Worm (Caenorhabditis elegans) whole organism, L1 larva: ENCODE measurements around the gene F45E1.1.
A peak's percentile ranks its signal among the peaks of the same experiment; 100 is the strongest.

Source experiments
- C16A3.4 ChIP-seq: fragments of 150-350 bp; optimal IDR thresholded peaks from 2 replicates; lab custom pipeline; 2014; ENCODE audit warnings: missing biosample characterization, missing genetic modification characterization
- aha-1 ChIP-seq: fragments of 150-350 bp; optimal IDR thresholded peaks from 2 replicates; lab custom pipeline; 2014; ENCODE audit warnings: missing biosample characterization, missing genetic modification characterization
- alr-1 ChIP-seq: fragments of 200-800 bp; sonication (Bioruptor generic); optimal IDR thresholded peaks from 2 replicates; lab custom pipeline; 2018; ENCODE audit warnings: borderline replicate concordance, mild to moderate bottlenecking, missing genetic modification characterization, missing compliant biosample characterization
- aly-2 ChIP-seq: fragments of 150-350 bp; optimal IDR thresholded peaks from 2 replicates; lab custom pipeline; 2014; ENCODE audit warnings: missing biosample characterization, missing genetic modification characterization
- blmp-1 ChIP-seq: fragments of 150-350 bp; optimal IDR thresholded peaks from 2 replicates; lab custom pipeline; 2014; ENCODE audit warnings: missing biosample characterization, missing genetic modification characterization
- ceh-63 ChIP-seq: fragments of 200-800 bp; sonication (Bioruptor generic); optimal IDR thresholded peaks from 2 replicates; lab custom pipeline; 2018; ENCODE audit warnings: mild to moderate bottlenecking, missing genetic modification characterization, missing compliant biosample characterization
- ceh-90 ChIP-seq: sonication (generic microtip); optimal IDR thresholded peaks from 2 replicates; lab custom pipeline; 2016; ENCODE audit warnings: missing genetic modification characterization, missing compliant biosample characterization
- ces-1 ChIP-seq: fragments of 150-350 bp; optimal IDR thresholded peaks from 2 replicates; lab custom pipeline; 2014; ENCODE audit warnings: missing biosample characterization, missing genetic modification reagents, missing genetic modification characterization
- dsc-1 ChIP-seq: sonication (generic microtip); optimal IDR thresholded peaks from 2 replicates; lab custom pipeline; 2016; ENCODE audit warnings: mild to moderate bottlenecking, missing genetic modification characterization, missing compliant biosample characterization
- efl-1 ChIP-seq, 4 experiments: fragments of 150-350 bp; optimal IDR thresholded peaks in 3 of 4; peaks in 1 of 4; 1 replicate in 1 of 4; 2 replicates in 3 of 4; lab custom pipeline; 2014; ENCODE audit warnings: missing biosample characterization in 2 of 4, missing genetic modification characterization in 2 of 4, missing genetic modification reagents in 2 of 4
- efl-3 ChIP-seq: fragments of 200-800 bp; sonication (Bioruptor generic); optimal IDR thresholded peaks from 2 replicates; lab custom pipeline; 2018; ENCODE audit warnings: mild to moderate bottlenecking, missing genetic modification characterization, missing compliant biosample characterization
- elt-2 ChIP-seq: sonication (generic microtip); optimal IDR thresholded peaks from 2 replicates; lab custom pipeline; 2016; ENCODE audit warnings: missing genetic modification characterization, mild to moderate bottlenecking, inconsistent platforms, missing compliant biosample characterization, missing genetic modification reagents
- elt-3 ChIP-seq, 6 experiments: fragments of 150-350 bp in 1 of 6; sonication (generic microtip); optimal IDR thresholded peaks; 2 replicates each; lab custom pipeline; 2017 to 2018; ENCODE audit warnings: missing biosample characterization in 6 of 6, missing genetic modification characterization in 6 of 6, inconsistent platforms in 1 of 6
- fkh-10 ChIP-seq: sonication (generic microtip); optimal IDR thresholded peaks from 2 replicates; lab custom pipeline; 2017; ENCODE audit warnings: missing biosample characterization, missing genetic modification reagents, missing genetic modification characterization
- fkh-8 ChIP-seq: sonication (generic microtip); optimal IDR thresholded peaks from 2 replicates; lab custom pipeline; 2016; ENCODE audit warnings: mild to moderate bottlenecking, missing genetic modification characterization, missing compliant biosample characterization
- grh-1 ChIP-seq: fragments of 200-800 bp; sonication (Bioruptor generic); IDR thresholded peaks from 2 replicates; pipeline ENCODE4 v1.3.6; 2022; ENCODE audit warnings: missing genetic modification reagents, missing genetic modification characterization, missing compliant biosample characterization
- hlh-17 ChIP-seq: fragments of 200-800 bp; sonication (Bioruptor generic); optimal IDR thresholded peaks from 2 replicates; lab custom pipeline; 2018; ENCODE audit warnings: missing genetic modification characterization, mild to moderate bottlenecking, missing compliant biosample characterization, moderate library complexity, borderline replicate concordance
- hpl-2 ChIP-seq: fragments of 150-350 bp; optimal IDR thresholded peaks from 2 replicates; lab custom pipeline; 2014; ENCODE audit warnings: missing biosample characterization, missing genetic modification reagents, missing genetic modification characterization
- jun-1 ChIP-seq: fragments of 150-350 bp; optimal IDR thresholded peaks from 2 replicates; lab custom pipeline; 2014; ENCODE audit warnings: missing biosample characterization, missing genetic modification reagents, missing genetic modification characterization
- lin-13 ChIP-seq: fragments of 150-350 bp; optimal IDR thresholded peaks from 2 replicates; lab custom pipeline; 2014; ENCODE audit warnings: missing biosample characterization, missing genetic modification reagents, missing genetic modification characterization
- lin-14 ChIP-seq: fragments of 200-800 bp; sonication (Bioruptor generic); optimal IDR thresholded peaks from 2 replicates; lab custom pipeline; 2018; ENCODE audit warnings: mild to moderate bottlenecking, missing genetic modification characterization, moderate library complexity, missing compliant biosample characterization
- lin-15B ChIP-seq: fragments of 150-350 bp; sonication (generic microtip); optimal IDR thresholded peaks from 3 replicates; lab custom pipeline; 2014; ENCODE audit warnings: missing biosample characterization, missing genetic modification characterization
- lin-35 ChIP-seq, 2 experiments: fragments of 150-350 bp; optimal IDR thresholded peaks; 2 replicates each; lab custom pipeline; 2014; ENCODE audit warnings: missing biosample characterization in 2 of 2, missing genetic modification characterization in 2 of 2, missing genetic modification reagents in 2 of 2
- lir-3 ChIP-seq: sonication (generic microtip); optimal IDR thresholded peaks from 2 replicates; lab custom pipeline; 2016; ENCODE audit warnings: mild to moderate bottlenecking, missing genetic modification characterization, moderate library complexity, missing compliant biosample characterization; ENCODE audit not compliant: poor library complexity
- lsy-2 ChIP-seq, 2 experiments: fragments of 150-350 bp; optimal IDR thresholded peaks; 2 replicates each; lab custom pipeline; 2014; ENCODE audit warnings: missing biosample characterization in 2 of 2, missing genetic modification characterization in 2 of 2
- mef-2 ChIP-seq: fragments of 150-350 bp; optimal IDR thresholded peaks from 2 replicates; lab custom pipeline; 2014; ENCODE audit warnings: missing biosample characterization, missing genetic modification characterization
- mep-1 ChIP-seq: fragments of 150-350 bp; optimal IDR thresholded peaks from 2 replicates; lab custom pipeline; 2014; ENCODE audit warnings: missing biosample characterization, missing genetic modification characterization
- nhr-12 ChIP-seq: sonication (generic microtip); optimal IDR thresholded peaks from 2 replicates; lab custom pipeline; 2017; ENCODE audit warnings: missing biosample characterization, missing genetic modification characterization
- nhr-19 ChIP-seq: fragments of 200-800 bp; sonication (Bioruptor generic); conservative IDR thresholded peaks from 2 replicates; pipeline ENCODE4 v1.3.6; 2022; ENCODE audit warnings: missing genetic modification characterization, missing compliant biosample characterization
- nhr-237 ChIP-seq: fragments of 150-350 bp; optimal IDR thresholded peaks from 2 replicates; lab custom pipeline; 2014; ENCODE audit warnings: missing biosample characterization, missing genetic modification characterization
- nhr-28 ChIP-seq: fragments of 150-350 bp; optimal IDR thresholded peaks from 2 replicates; lab custom pipeline; 2014; ENCODE audit warnings: missing biosample characterization, missing genetic modification characterization
- nhr-47 ChIP-seq: sonication (generic microtip); optimal IDR thresholded peaks from 2 replicates; lab custom pipeline; 2016; ENCODE audit warnings: mild to moderate bottlenecking, missing genetic modification characterization, moderate library complexity, missing compliant biosample characterization
- nhr-71 ChIP-seq: sonication (generic microtip); optimal IDR thresholded peaks from 2 replicates; lab custom pipeline; 2016; ENCODE audit warnings: mild to moderate bottlenecking, missing genetic modification characterization, moderate library complexity, missing compliant biosample characterization
- nhr-77 ChIP-seq: fragments of 150-350 bp; optimal IDR thresholded peaks from 2 replicates; lab custom pipeline; 2014; ENCODE audit warnings: missing biosample characterization, missing genetic modification characterization
- nhr-85 ChIP-seq: sonication (generic microtip); peaks from one replicate; lab custom pipeline; 2016; ENCODE audit warnings: missing genetic modification characterization, inconsistent platforms, missing compliant biosample characterization
- pax-3 ChIP-seq: fragments of 200-800 bp; sonication (Bioruptor generic); optimal IDR thresholded peaks from 2 replicates; lab custom pipeline; 2018; ENCODE audit warnings: mild to moderate bottlenecking, missing genetic modification characterization, moderate library complexity, missing compliant biosample characterization
- rnt-1 ChIP-seq: sonication (generic microtip); optimal IDR thresholded peaks from 2 replicates; lab custom pipeline; 2016; ENCODE audit warnings: mild to moderate bottlenecking, missing genetic modification characterization, moderate library complexity, missing compliant biosample characterization
- skn-1 ChIP-seq: fragments of 150-350 bp; optimal IDR thresholded peaks from 2 replicates; lab custom pipeline; 2014; ENCODE audit warnings: missing biosample characterization, missing genetic modification characterization
- sptf-1 ChIP-seq: fragments of 150-350 bp; optimal IDR thresholded peaks from 2 replicates; lab custom pipeline; 2014; ENCODE audit warnings: missing biosample characterization, missing genetic modification characterization
- swsn-7 ChIP-seq: sonication (generic microtip); optimal IDR thresholded peaks from 2 replicates; lab custom pipeline; 2016; ENCODE audit warnings: missing genetic modification characterization, missing compliant biosample characterization
- tbx-2 ChIP-seq: sonication (generic microtip); optimal IDR thresholded peaks from 2 replicates; lab custom pipeline; 2016; ENCODE audit warnings: missing genetic modification characterization, missing compliant biosample characterization
- unc-130 ChIP-seq: fragments of 150-350 bp; optimal IDR thresholded peaks from 2 replicates; lab custom pipeline; 2017; ENCODE audit warnings: missing biosample characterization, missing genetic modification characterization, inconsistent platforms
- unc-62 ChIP-seq: fragments of 150-350 bp; optimal IDR thresholded peaks from 2 replicates; lab custom pipeline; 2014; ENCODE audit warnings: missing biosample characterization, missing genetic modification reagents, missing genetic modification characterization
- unc-86 ChIP-seq: sonication (generic microtip); optimal IDR thresholded peaks from 2 replicates; lab custom pipeline; 2016; ENCODE audit warnings: missing genetic modification characterization, missing compliant biosample characterization
- unc-98 ChIP-seq: fragments of 200-800 bp; sonication (Bioruptor generic); IDR thresholded peaks from 2 replicates; pipeline ENCODE4 v1.3.6; 2022; ENCODE audit warnings: missing genetic modification characterization, missing compliant biosample characterization
- zip-4 ChIP-seq: fragments of 200-800 bp; sonication (Bioruptor generic); optimal IDR thresholded peaks from 2 replicates; lab custom pipeline; 2018; ENCODE audit warnings: mild to moderate bottlenecking, missing genetic modification characterization, moderate library complexity, missing compliant biosample characterization
- ztf-4 ChIP-seq: fragments of 150-350 bp; optimal IDR thresholded peaks from 2 replicates; lab custom pipeline; 2014; ENCODE audit warnings: missing biosample characterization, missing genetic modification characterization

F45E1.1 gene

DNA sequence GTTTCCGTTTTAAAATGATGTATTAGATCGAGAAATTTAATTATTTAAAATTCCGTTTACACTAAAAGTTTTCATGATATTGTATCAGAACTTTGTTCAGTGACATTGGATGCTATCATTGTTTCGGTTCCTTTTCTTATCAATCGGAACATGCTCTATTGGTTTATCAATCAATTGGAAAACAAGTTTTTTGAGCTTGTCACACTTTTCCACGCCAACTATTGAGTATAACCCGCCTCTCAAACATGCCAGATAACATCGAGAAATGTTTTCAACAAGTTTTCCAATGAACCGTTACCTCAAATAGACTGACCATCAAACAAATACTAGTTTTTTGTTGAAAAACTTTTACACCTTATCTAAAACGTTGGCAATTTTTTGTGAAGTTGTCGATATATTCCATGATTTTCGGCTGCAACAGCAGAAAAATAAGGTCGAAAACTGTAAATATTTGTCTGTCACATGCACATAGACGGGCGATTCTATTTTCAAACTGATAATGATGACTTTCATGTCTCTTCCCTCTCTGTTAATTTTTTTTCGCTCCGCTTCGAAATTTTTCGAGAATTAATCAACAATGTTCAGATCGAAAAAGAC, 11.0 kb downstream of the F45E1.1 start, which contains the start of gene unk-1:
Gene unk-1 (plus strand): TSS at position 577 of the 597 bp plus-strand sequence.
- TF ChIP-seq elt-2 (tag; lab: Kevin White, UChicago) (peak; percentile 43), nhr-77 (tag; lab: Kevin White, UChicago) (no peak), sptf-1 (tag; lab: Kevin White, UChicago) (no peak), lin-35 (GFP tag; optimal IDR thresholded peaks at IDR 0.05; lab: Kevin White, UChicago) (peak in 1 of 2 experiments; percentile 13), nhr-85 (peak; percentile 49), lin-14 (GFP tag; lab: Kevin White, UChicago) (peak; percentile 12)
- TF ChIP-seq, all 84 proteins: peak for 4

DNA sequence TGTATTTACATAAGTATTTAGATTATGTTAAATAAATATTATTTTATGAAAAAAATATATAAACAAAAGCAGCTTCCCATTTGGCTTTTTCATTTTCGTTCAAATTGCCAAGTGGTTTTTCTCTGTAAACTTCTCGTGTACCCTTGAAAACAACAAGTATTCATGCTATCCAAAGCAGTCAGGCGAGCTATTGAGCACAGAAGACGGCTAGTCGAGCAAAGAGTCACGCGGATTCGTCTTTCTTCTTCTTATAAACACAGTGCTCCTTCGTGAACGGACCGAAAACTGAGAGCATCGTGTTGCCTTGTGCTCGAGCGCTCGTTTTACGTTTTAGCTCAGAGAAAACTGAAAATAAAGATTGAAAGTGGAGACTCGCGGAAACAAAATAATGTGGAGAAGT, 12.4 kb downstream of the F45E1.1 start:
- TF ChIP-seq nhr-71 (peak; percentile 28), unc-98 (GFP tag; lab: Robert Waterston, UW) (no peak), elt-3 (tag; optimal IDR thresholded peaks at IDR 0.05; lab: Kevin White, UChicago) (no peak), nhr-12 (no peak), lin-35 (GFP tag; optimal IDR thresholded peaks at IDR 0.05; lab: Kevin White, UChicago) (no peak), C16A3.4 (tag; lab: Kevin White, UChicago) (no peak), unc-86 (tag; lab: Kevin White, UChicago) (no peak), tbx-2 (tag; lab: Kevin White, UChicago) (no peak), lin-14 (GFP tag; lab: Kevin White, UChicago) (peak; percentile 60), mef-2 (no peak), alr-1 (no peak), elt-2 (tag; lab: Kevin White, UChicago) (no peak), lsy-2 (tag; optimal IDR thresholded peaks at IDR 0.05; lab: Kevin White, UChicago) (no peak), pax-3 (tag; lab: Kevin White, UChicago) (no peak), aha-1 (no peak), fkh-10 (GFP tag; lab: Kevin White, UChicago) (no peak), efl-1 (optimal IDR thresholded peaks at IDR 0.05; lab: Kevin White, UChicago) (no peak), efl-1 (GFP tag; optimal IDR thresholded peaks at IDR 0.05 in 1 of 2; lab: Kevin White, UChicago) (peak in 1 of 2 experiments; percentile 40), rnt-1 (peak; percentile 0), fkh-8 (peak; percentile 10), lin-15B (no peak)

DNA sequence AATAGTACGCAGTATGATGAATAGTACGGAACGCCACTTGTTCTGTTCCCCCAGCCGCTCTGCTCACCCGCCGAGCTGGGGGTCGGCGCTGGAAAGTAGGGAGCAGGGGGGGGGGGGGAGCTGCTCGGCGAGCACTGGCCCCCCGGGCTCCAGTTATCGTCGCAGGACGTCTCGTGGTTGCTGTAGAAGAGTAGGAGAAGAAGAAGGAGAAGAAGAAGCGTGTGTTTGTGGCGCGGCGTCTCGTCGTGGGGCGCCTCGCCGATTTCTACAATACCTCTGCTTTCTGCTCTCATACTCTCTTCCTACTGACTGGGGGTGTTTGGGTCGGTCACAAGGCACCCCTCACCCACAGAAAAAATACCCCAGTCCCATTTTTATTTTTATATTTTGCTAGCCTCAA, 13.8 kb downstream of the F45E1.1 start:
- TF ChIP-seq nhr-12 (no peak), ces-1 (GFP tag; lab: Kevin White, UChicago) (no peak), hpl-2 (GFP tag; lab: Kevin White, UChicago) (no peak), ceh-63 (GFP tag; lab: Kevin White, UChicago) (no peak), hlh-17 (GFP tag; lab: Kevin White, UChicago) (no peak), nhr-19 (GFP tag; lab: Robert Waterston, UW) (peak; percentile 39; the same call in 1 of the 2 replicates), ceh-90 (tag; lab: Kevin White, UChicago) (no peak), unc-62 (no peak), nhr-28 (tag; lab: Kevin White, UChicago) (no peak), unc-130 (tag; lab: Kevin White, UChicago) (no peak), fkh-10 (GFP tag; lab: Kevin White, UChicago) (no peak), skn-1 (peak; percentile 47), efl-3 (GFP tag; lab: Kevin White, UChicago) (no peak), C16A3.4 (tag; lab: Kevin White, UChicago) (no peak), ztf-4 (tag; lab: Kevin White, UChicago) (no peak), mef-2 (no peak), aha-1 (no peak), jun-1 (tag; lab: Kevin White, UChicago) (no peak), zip-4 (GFP tag; lab: Kevin White, UChicago) (no peak), dsc-1 (tag; lab: Kevin White, UChicago) (peak; percentile 33), unc-98 (GFP tag; lab: Robert Waterston, UW) (no peak), mep-1 (tag; lab: Kevin White, UChicago) (no peak), aly-2 (no peak), nhr-237 (no peak), sptf-1 (tag; lab: Kevin White, UChicago) (no peak), grh-1 (no peak), elt-3 (tag; optimal IDR thresholded peaks at IDR 0.05; lab: Kevin White, UChicago) (no peak), swsn-7 (tag; lab: Kevin White, UChicago) (peak; percentile 0), blmp-1 (tag; lab: Kevin White, UChicago) (no peak), lin-35 (GFP tag; optimal IDR thresholded peaks at IDR 0.05; lab: Kevin White, UChicago) (peak in 1 of 2 experiments; percentile 20), lir-3 (tag; lab: Kevin White, UChicago) (no peak), nhr-47 (tag; lab: Kevin White, UChicago) (peak; percentile 16), lin-13 (GFP tag; lab: Kevin White, UChicago) (no peak)
